Worm (Caenorhabditis elegans) whole organism, L3 larva: ENCODE results near the gene srbc-50.

Experiments
- R02D3.7 ChIP-seq: fragments of 150-350 bp; optimal IDR thresholded peaks from 2 replicates; lab custom pipeline; 2014; ENCODE audit warnings: missing biosample characterization, missing genetic modification characterization
- ZK546.5 ChIP-seq: sonication (generic microtip); optimal IDR thresholded peaks from 2 replicates; lab custom pipeline; 2017; ENCODE audit warnings: missing biosample characterization, missing genetic modification characterization
- aly-2 ChIP-seq: fragments of 150-350 bp; optimal IDR thresholded peaks from 2 replicates; lab custom pipeline; 2014; ENCODE audit warnings: missing biosample characterization, missing genetic modification characterization
- ama-1 ChIP-seq: fragments of 150-350 bp; optimal IDR thresholded peaks from 2 replicates; lab custom pipeline; 2018
- ceh-28 ChIP-seq: fragments of 150-350 bp; optimal IDR thresholded peaks from 2 replicates; lab custom pipeline; 2014; ENCODE audit warnings: missing biosample characterization, missing genetic modification reagents, missing genetic modification characterization
- ceh-82 ChIP-seq: fragments of 150-350 bp; optimal IDR thresholded peaks from 2 replicates; lab custom pipeline; 2014; ENCODE audit warnings: missing biosample characterization, missing genetic modification characterization
- ceh-9 ChIP-seq: sonication (generic microtip); optimal IDR thresholded peaks from 2 replicates; lab custom pipeline; 2018; ENCODE audit warnings: missing biosample characterization, missing genetic modification characterization
- daf-12 ChIP-seq: fragments of 150-350 bp; optimal IDR thresholded peaks from 2 replicates; lab custom pipeline; 2014; ENCODE audit warnings: missing biosample characterization, missing genetic modification reagents, missing genetic modification characterization
- egl-27 ChIP-seq: sonication (generic microtip); optimal IDR thresholded peaks from 4 replicates; lab custom pipeline; 2017; ENCODE audit warnings: missing biosample characterization, missing genetic modification reagents, missing genetic modification characterization
- elt-1 ChIP-seq: fragments of 150-350 bp; optimal IDR thresholded peaks from 2 replicates; lab custom pipeline; 2014; ENCODE audit warnings: missing biosample characterization, missing genetic modification characterization
- elt-2 ChIP-seq: sonication (generic microtip); optimal IDR thresholded peaks from 2 replicates; lab custom pipeline; 2016; ENCODE audit warnings: missing genetic modification reagents, mild to moderate bottlenecking, missing genetic modification characterization, missing compliant biosample characterization
- elt-3 ChIP-seq, 3 experiments: fragments of 150-350 bp in 1 of 3; sonication (generic microtip) in 2 of 3; optimal IDR thresholded peaks; 2 replicates in 2 of 3; 4 replicates in 1 of 3; lab custom pipeline; 2014 to 2017; ENCODE audit warnings: missing biosample characterization in 3 of 3, missing genetic modification characterization in 3 of 3
- eor-1 ChIP-seq, 2 experiments: fragments of 150-350 bp; optimal IDR thresholded peaks; 2 replicates each; lab custom pipeline; 2014 to 2018; ENCODE audit warnings: missing biosample characterization in 2 of 2, missing genetic modification characterization in 2 of 2
- fkh-10 ChIP-seq: sonication (generic microtip); optimal IDR thresholded peaks from 2 replicates; lab custom pipeline; 2017; ENCODE audit warnings: missing biosample characterization, missing genetic modification reagents, missing genetic modification characterization
- fkh-2 ChIP-seq: fragments of 150-350 bp; optimal IDR thresholded peaks from 2 replicates; lab custom pipeline; 2014; ENCODE audit warnings: missing biosample characterization, missing genetic modification reagents, missing genetic modification characterization
- fos-1 ChIP-seq: fragments of 150-350 bp; optimal IDR thresholded peaks from 2 replicates; lab custom pipeline; 2014; ENCODE audit warnings: missing biosample characterization, missing genetic modification characterization
- hmg-11 ChIP-seq: sonication (generic microtip); optimal IDR thresholded peaks from 2 replicates; lab custom pipeline; 2016; ENCODE audit warnings: missing genetic modification characterization, missing compliant biosample characterization
- jun-1 ChIP-seq: fragments of 150-350 bp; optimal IDR thresholded peaks from 2 replicates; lab custom pipeline; 2014; ENCODE audit warnings: missing biosample characterization, missing genetic modification reagents, missing genetic modification characterization
- lin-15B ChIP-seq: fragments of 150-350 bp; optimal IDR thresholded peaks from 2 replicates; lab custom pipeline; 2014; ENCODE audit warnings: missing biosample characterization, missing genetic modification characterization
- lin-39 ChIP-seq: fragments of 150-350 bp; optimal IDR thresholded peaks from 2 replicates; lab custom pipeline; 2018; ENCODE audit warnings: missing biosample characterization, missing genetic modification reagents, missing genetic modification characterization
- lsy-12 ChIP-seq: sonication (generic microtip); optimal IDR thresholded peaks from 2 replicates; lab custom pipeline; 2016; ENCODE audit warnings: mild to moderate bottlenecking, missing genetic modification characterization, missing compliant biosample characterization
- mml-1 ChIP-seq: fragments of 150-350 bp; sonication (generic microtip); optimal IDR thresholded peaks from 3 replicates; lab custom pipeline; 2014; ENCODE audit warnings: missing biosample characterization, missing genetic modification characterization
- nfya-1 ChIP-seq: sonication (generic microtip); optimal IDR thresholded peaks from 2 replicates; lab custom pipeline; 2017; ENCODE audit warnings: missing genetic modification characterization, mild to moderate bottlenecking, missing compliant biosample characterization, antibody characterized with exemption, moderate library complexity; ENCODE audit not compliant: insufficient read depth
- nhr-11 ChIP-seq: fragments of 150-350 bp; optimal IDR thresholded peaks from 2 replicates; lab custom pipeline; 2014; ENCODE audit warnings: missing biosample characterization, missing genetic modification characterization
- nhr-12 ChIP-seq: fragments of 150-350 bp; optimal IDR thresholded peaks from 2 replicates; lab custom pipeline; 2014; ENCODE audit warnings: missing biosample characterization, missing genetic modification characterization
- nhr-237 ChIP-seq: fragments of 150-350 bp; optimal IDR thresholded peaks from 2 replicates; lab custom pipeline; 2014; ENCODE audit warnings: missing biosample characterization, missing genetic modification characterization
- nhr-25 ChIP-seq: sonication (generic microtip); optimal IDR thresholded peaks from 2 replicates; lab custom pipeline; 2017; ENCODE audit warnings: missing biosample characterization, missing genetic modification characterization
- nhr-28 ChIP-seq: fragments of 150-350 bp; optimal IDR thresholded peaks from 2 replicates; lab custom pipeline; 2014; ENCODE audit warnings: missing biosample characterization, missing genetic modification characterization
- nhr-76 ChIP-seq: fragments of 150-350 bp; sonication (generic microtip); optimal IDR thresholded peaks from 5 replicates; lab custom pipeline; 2014; ENCODE audit warnings: missing biosample characterization, missing genetic modification characterization
- pha-4 ChIP-seq: fragments of 150-350 bp; optimal IDR thresholded peaks from 2 replicates; lab custom pipeline; 2014; ENCODE audit warnings: missing biosample characterization, missing genetic modification reagents, missing genetic modification characterization
- pqm-1 ChIP-seq: fragments of 150-350 bp; optimal IDR thresholded peaks from 2 replicates; lab custom pipeline; 2017; ENCODE audit warnings: missing biosample characterization, missing genetic modification characterization, inconsistent platforms
- snpc-4 ChIP-seq: fragments of 150-350 bp; optimal IDR thresholded peaks from 2 replicates; lab custom pipeline; 2014; ENCODE audit warnings: missing biosample characterization, missing genetic modification characterization
- tbx-2 ChIP-seq: sonication (generic microtip); optimal IDR thresholded peaks from 2 replicates; lab custom pipeline; 2016; ENCODE audit warnings: mild to moderate bottlenecking, missing genetic modification characterization, missing compliant biosample characterization
- unc-39 ChIP-seq: sonication (generic microtip); optimal IDR thresholded peaks from 4 replicates; lab custom pipeline; 2017; ENCODE audit warnings: missing biosample characterization, missing genetic modification characterization
- unc-62 ChIP-seq: fragments of 150-350 bp; sonication (generic microtip); optimal IDR thresholded peaks from 4 replicates; lab custom pipeline; 2014; ENCODE audit warnings: missing biosample characterization, missing genetic modification reagents, missing genetic modification characterization
- zag-1 ChIP-seq: fragments of 150-350 bp; optimal IDR thresholded peaks from 2 replicates; lab custom pipeline; 2014; ENCODE audit warnings: missing biosample characterization, missing genetic modification characterization
- ztf-4 ChIP-seq: fragments of 150-350 bp; optimal IDR thresholded peaks from 2 replicates; lab custom pipeline; 2014; ENCODE audit warnings: missing biosample characterization, missing genetic modification characterization

The srbc-50 gene

ce11 chrV:15831586-15831985 lies 6.8 kb upstream of the srbc-50 start, which contains the start of gene srbc-56:
srbc-56 (minus strand) TSS chrV:15831686.
- TF ChIP-seq fos-1 (tag; lab: Kevin White, UChicago) = no peak
- TF ChIP-seq nfya-1 (tag; lab: Kevin White, UChicago) = no peak
- TF ChIP-seq egl-27 (tag; lab: Kevin White, UChicago) = no peak
- TF ChIP-seq nhr-28 (tag; lab: Kevin White, UChicago) = no peak
- TF ChIP-seq ceh-28 = no peak
- no peak for TF ChIP-seq nhr-25 (tag; lab: Kevin White, UChicago)
- no peak for TF ChIP-seq pqm-1 (tag; lab: Kevin White, UChicago)
- TF ChIP-seq jun-1 = no peak
- no peak for TF ChIP-seq nhr-11 (tag; lab: Kevin White, UChicago)
- TF ChIP-seq nhr-12 = no peak
- no peak for TF ChIP-seq ztf-4
- TF ChIP-seq fkh-10 = no peak

DNA sequence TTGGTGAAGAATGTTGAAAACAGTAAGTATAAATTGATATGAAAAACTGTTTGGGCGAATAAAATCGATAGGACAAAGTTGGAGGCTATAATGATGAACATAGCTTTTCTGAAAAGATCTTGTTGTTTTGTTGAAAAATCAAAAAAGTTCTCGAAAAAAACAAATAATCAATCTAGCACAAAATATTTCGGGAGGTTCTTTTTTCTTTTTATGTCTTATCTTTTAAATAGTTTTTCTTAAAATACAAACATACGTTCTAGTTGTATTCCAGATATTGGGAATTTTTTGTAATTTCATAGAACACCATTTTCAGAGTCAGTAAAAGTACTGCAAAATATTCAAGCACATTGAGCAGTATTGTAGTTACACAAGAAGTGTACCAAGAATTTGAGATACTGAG lies 5.1 kb upstream of the srbc-50 start, which contains the start of gene srbc-55:
TSS of gene srbc-55 (minus strand) at position 101 of the 400 bp plus-strand sequence.
- TF ChIP-seq ZK546.5 (no peak), hmg-11 (tag; lab: Kevin White, UChicago) (no peak), snpc-4 (tag; lab: Kevin White, UChicago) (no peak), pha-4 (tag; lab: Kevin White, UChicago) (no peak), unc-39 (tag; lab: Kevin White, UChicago) (no peak), lin-39 (tag; lab: Kevin White, UChicago) (no peak), ceh-82 (tag; lab: Kevin White, UChicago) (no peak), ztf-4 (no peak), lin-15B (tag; lab: Kevin White, UChicago) (no peak), eor-1 (tag; optimal IDR thresholded peaks at IDR 0.05; lab: Kevin White, UChicago) (no peak), nhr-11 (tag; lab: Kevin White, UChicago) (no peak), nhr-237 (tag; lab: Kevin White, UChicago) (no peak), fkh-10 (no peak), elt-3 (tag; optimal IDR thresholded peaks at IDR 0.05; lab: Kevin White, UChicago) (no peak), elt-1 (tag; lab: Kevin White, UChicago) (no peak), unc-62 (no peak), ceh-9 (no peak), jun-1 (no peak), elt-2 (tag; lab: Kevin White, UChicago) (no peak)
- TF ChIP-seq, all 47 proteins: peak for 0

DNA sequence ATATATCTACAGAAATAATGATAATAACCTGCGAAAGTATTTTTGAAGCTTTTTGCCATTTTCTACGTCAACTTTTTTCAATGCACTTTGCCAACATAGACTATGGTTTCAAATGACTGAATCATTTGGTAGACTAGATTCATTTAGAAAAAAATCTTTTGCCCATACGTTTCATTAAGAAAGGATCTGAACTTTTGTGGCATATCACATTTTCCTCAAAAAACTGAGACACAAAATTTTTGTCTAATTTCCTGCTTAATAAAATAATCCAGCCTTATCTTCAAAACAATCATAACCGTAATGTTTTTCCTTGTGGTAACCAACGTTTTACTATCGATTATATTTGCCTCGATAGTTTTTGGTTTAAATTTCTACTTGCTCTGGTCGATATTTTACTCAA lies 1.3 kb upstream of the srbc-50 start, which contains the start of gene srbc-51:
TSS of gene srbc-51 (plus strand) at position 301 of the 400 bp plus-strand sequence.
- TF ChIP-seq ceh-9 = no peak
- TF ChIP-seq snpc-4 (tag; lab: Kevin White, UChicago) = no peak
- TF ChIP-seq unc-62 = no peak
- TF ChIP-seq tbx-2 (tag; lab: Kevin White, UChicago) = no peak
- no peak for TF ChIP-seq ceh-28
- no peak for TF ChIP-seq fkh-2
- no peak for TF ChIP-seq elt-2 (tag; lab: Kevin White, UChicago)
- TF ChIP-seq lsy-12 = no peak
- TF ChIP-seq ama-1 (lab: Kevin White, UChicago) = no peak
- no peak for TF ChIP-seq elt-3 (tag; optimal IDR thresholded peaks at IDR 0.05; lab: Kevin White, UChicago)
- no peak for TF ChIP-seq elt-1 (tag; lab: Kevin White, UChicago)
- TF ChIP-seq nhr-76 (tag; lab: Kevin White, UChicago) = no peak
- no peak for TF ChIP-seq zag-1 (tag; lab: Kevin White, UChicago)
- TF ChIP-seq ztf-4 = no peak
- TF ChIP-seq ceh-82 (tag; lab: Kevin White, UChicago) = no peak
- TF ChIP-seq nhr-28 (tag; lab: Kevin White, UChicago) = no peak
- TF ChIP-seq, all 47 proteins: peak for 0

- TF ChIP-seq elt-3 (tag; optimal IDR thresholded peaks at IDR 0.05; lab: Kevin White, UChicago) (no peak), nhr-28 (tag; lab: Kevin White, UChicago) (no peak), fos-1 (tag; lab: Kevin White, UChicago) (no peak), unc-39 (tag; lab: Kevin White, UChicago) (no peak), ceh-9 (no peak), fkh-10 (no peak), R02D3.7 (no peak), tbx-2 (tag; lab: Kevin White, UChicago) (no peak), hmg-11 (tag; lab: Kevin White, UChicago) (no peak), daf-12 (tag; lab: Kevin White, UChicago) (no peak), mml-1 (tag; lab: Kevin White, UChicago) (no peak), unc-62 (no peak), egl-27 (tag; lab: Kevin White, UChicago) (no peak), ztf-4 (no peak), aly-2 (no peak), nhr-76 (tag; lab: Kevin White, UChicago) (no peak)
These were observed 3.4 kb downstream of the srbc-50 start, which contains the start of gene srbc-49 for ce11 chrV:15821398-15821797. srbc-49 (plus strand) TSS chrV:15821698.
